Worm (Caenorhabditis elegans) whole organism, L4/young adult: ENCODE results near the gene F56D2.5.

Experiments used
- W03F9.2 ChIP-seq: fragments of 150-350 bp; optimal IDR thresholded peaks from 2 replicates; lab custom pipeline; 2014; ENCODE audit warnings: missing biosample characterization, missing genetic modification characterization
- him-1 ChIP-seq: sonication (generic microtip); optimal IDR thresholded peaks from 2 replicates; lab custom pipeline; 2016; ENCODE audit warnings: missing genotype, missing genetic modification reagents, missing genetic modification characterization, missing compliant biosample characterization

DNA sequence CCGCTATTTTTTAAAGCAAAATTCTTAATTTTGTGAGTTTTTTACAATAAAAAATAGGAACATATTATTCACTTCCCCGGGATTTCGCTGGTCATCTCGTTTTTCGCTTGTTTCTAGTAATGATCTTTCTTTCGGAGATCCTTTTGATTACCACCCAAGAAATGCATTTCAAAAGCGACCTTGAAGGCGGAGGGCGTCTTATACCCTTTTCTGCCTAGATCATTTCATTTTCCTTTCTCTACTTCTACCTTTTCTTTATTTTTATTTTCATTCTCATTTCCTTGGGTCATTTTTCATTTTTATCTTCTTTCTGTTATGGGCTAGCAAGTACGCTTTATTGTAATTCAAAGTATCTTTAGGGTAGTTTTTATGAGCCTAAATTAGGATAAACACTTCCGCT is 39.0 kb upstream of the F56D2.5 start:
- TF ChIP-seq W03F9.2 (tag; lab: Kevin White, UChicago) = no peak
- TF ChIP-seq him-1 = no peak
